Fruit fly (Drosophila melanogaster) whole organism, prepupa: Measurements from ENCODE around the gene Ogdh.

Experiments
- CG8632 ChIP-seq: fragments of 200-800 bp; sonication (Bioruptor generic); optimal IDR thresholded peaks from 3 replicates; lab custom pipeline; 2016; ENCODE audit warnings: missing biosample characterization, missing genetic modification characterization
- Eip78C ChIP-seq: fragments of 200-800 bp; sonication (Bioruptor generic); peaks from one replicate; lab custom pipeline; 2016; ENCODE audit warnings: missing biosample characterization, missing genetic modification characterization
- Eip93F ChIP-seq: fragments of 200-800 bp; sonication (Bioruptor generic); optimal IDR thresholded peaks from 2 replicates; lab custom pipeline; 2016; ENCODE audit warnings: missing biosample characterization, mild to moderate bottlenecking, missing genetic modification characterization
- Hr39 ChIP-seq: fragments of 200-800 bp; sonication (Bioruptor generic); optimal IDR thresholded peaks from 2 replicates; lab custom pipeline; 2016; ENCODE audit warnings: missing biosample characterization, missing genetic modification characterization
- Hr4 ChIP-seq: fragments of 200-800 bp; sonication (Bioruptor generic); optimal IDR thresholded peaks from 3 replicates; lab custom pipeline; 2016; ENCODE audit warnings: missing biosample characterization, missing genetic modification characterization
- Met ChIP-seq: fragments of 200-800 bp; sonication (Bioruptor generic); optimal IDR thresholded peaks from 3 replicates; lab custom pipeline; 2016; ENCODE audit warnings: missing biosample characterization, missing genetic modification characterization
- OdsH ChIP-seq: fragments of 200-800 bp; sonication (Bioruptor generic); optimal IDR thresholded peaks from 3 replicates; lab custom pipeline; 2016; ENCODE audit warnings: missing biosample characterization, missing genetic modification characterization
- Sox102F ChIP-seq: fragments of 200-800 bp; sonication (Bioruptor generic); optimal IDR thresholded peaks from 2 replicates; lab custom pipeline; 2016; ENCODE audit warnings: missing biosample characterization, mild to moderate bottlenecking, missing genetic modification characterization
- Sox15 ChIP-seq: fragments of 200-800 bp; sonication (Bioruptor generic); optimal IDR thresholded peaks from 3 replicates; lab custom pipeline; 2016; ENCODE audit warnings: missing biosample characterization, missing genetic modification characterization
- achi ChIP-seq: fragments of 200-800 bp; sonication (Bioruptor generic); optimal IDR thresholded peaks from 3 replicates; lab custom pipeline; 2016; ENCODE audit warnings: missing biosample characterization, missing genetic modification characterization
- fd85E ChIP-seq: fragments of 200-800 bp; sonication (Bioruptor generic); optimal IDR thresholded peaks from 3 replicates; lab custom pipeline; 2016; ENCODE audit warnings: missing biosample characterization, missing genetic modification characterization
- lz ChIP-seq: fragments of 200-800 bp; sonication (Bioruptor generic); optimal IDR thresholded peaks from 3 replicates; lab custom pipeline; 2016; ENCODE audit warnings: missing biosample characterization, missing genetic modification characterization
- ss ChIP-seq, 2 experiments: fragments of 200-800 bp; sonication (Bioruptor generic); optimal IDR thresholded peaks; 2 replicates in 1 of 2; 3 replicates in 1 of 2; lab custom pipeline; 2017 to 2018; ENCODE audit warnings: mild to moderate bottlenecking in 2 of 2, missing biosample characterization in 2 of 2, missing genetic modification characterization in 2 of 2, moderate library complexity in 1 of 2

dm6 chr3L:17004765-17005414, 50.3 kb downstream of the Ogdh start:
- TF ChIP-seq Eip78C (GFP tag; lab: Kevin White, UChicago) (no peak), Eip93F (GFP tag; lab: Kevin White, UChicago) (no peak), Hr39 (GFP tag; lab: Kevin White, UChicago) (no peak), fd85E (GFP tag; lab: Kevin White, UChicago) (no peak), Sox15 (GFP tag; lab: Kevin White, UChicago) (no peak), lz (GFP tag; lab: Kevin White, UChicago) (no peak), Met (no peak), OdsH (GFP tag; lab: Kevin White, UChicago) (no peak), Hr4 (GFP tag; lab: Kevin White, UChicago) (no peak), CG8632 (GFP tag; lab: Kevin White, UChicago) (no peak), ss (GFP tag; optimal IDR thresholded peaks at IDR 0.05; lab: Kevin White, UChicago) (no peak), achi (GFP tag; lab: Kevin White, UChicago) (no peak), Sox102F (GFP tag; lab: Kevin White, UChicago) (no peak)
